Worm (Caenorhabditis elegans) whole organism, early embryonic: ENCODE results near the gene srw-22.

Source experiments
- B0310.2 ChIP-seq: sonication (generic microtip); optimal IDR thresholded peaks from 2 replicates; lab custom pipeline; 2016; ENCODE audit warnings: mild to moderate bottlenecking, missing genetic modification characterization, missing compliant biosample characterization
- F13C5.2 ChIP-seq: sonication (generic microtip); optimal IDR thresholded peaks from 2 replicates; lab custom pipeline; 2017; ENCODE audit warnings: mild to moderate bottlenecking, missing genetic modification characterization, inconsistent platforms, missing compliant biosample characterization
- aly-1 ChIP-seq: sonication (generic microtip); optimal IDR thresholded peaks from 2 replicates; lab custom pipeline; 2016; ENCODE audit warnings: missing genetic modification characterization, missing compliant biosample characterization
- ama-1 ChIP-seq: fragments of 150-350 bp; optimal IDR thresholded peaks from 2 replicates; lab custom pipeline; 2014
- ceh-13 ChIP-seq: fragments of 200-800 bp; sonication (Bioruptor generic); optimal IDR thresholded peaks from 2 replicates; lab custom pipeline; 2018; ENCODE audit warnings: mild to moderate bottlenecking, missing genetic modification characterization, missing compliant biosample characterization
- ceh-36 ChIP-seq: sonication (generic microtip); optimal IDR thresholded peaks from 2 replicates; lab custom pipeline; 2016; ENCODE audit warnings: missing genetic modification characterization, inconsistent platforms, missing compliant biosample characterization
- ets-7 ChIP-seq: sonication (generic microtip); optimal IDR thresholded peaks from 2 replicates; lab custom pipeline; 2016; ENCODE audit warnings: missing genotype, missing genetic modification characterization, missing compliant biosample characterization
- flt-1 ChIP-seq: fragments of 200-800 bp; sonication (Bioruptor generic); IDR thresholded peaks from 2 replicates; pipeline ENCODE4 v1.3.6; 2022; ENCODE audit warnings: missing genetic modification characterization, missing compliant biosample characterization
- hmbx-1 ChIP-seq: sonication (generic microtip); optimal IDR thresholded peaks from 2 replicates; lab custom pipeline; 2016; ENCODE audit warnings: mild to moderate bottlenecking, missing genetic modification characterization, missing compliant biosample characterization
- hmg-4 ChIP-seq: fragments of 200-800 bp; sonication (Bioruptor generic); optimal IDR thresholded peaks from 2 replicates; lab custom pipeline; 2018; ENCODE audit warnings: mild to moderate bottlenecking, missing genetic modification characterization, missing compliant biosample characterization
- hnd-1 ChIP-seq: sonication (generic microtip); optimal IDR thresholded peaks from 2 replicates; lab custom pipeline; 2016; ENCODE audit warnings: missing genetic modification characterization, missing compliant biosample characterization
- pes-1 ChIP-seq: fragments of 200-800 bp; sonication (Bioruptor generic); IDR thresholded peaks from 2 replicates; pipeline ENCODE4 v1.3.6; 2022; ENCODE audit warnings: missing genetic modification reagents, missing genetic modification characterization, missing compliant biosample characterization
- scrt-1 ChIP-seq: fragments of 200-800 bp; sonication (Bioruptor generic); IDR thresholded peaks from 2 replicates; pipeline ENCODE4 v1.3.6; 2022; ENCODE audit warnings: missing genetic modification characterization, missing compliant biosample characterization
- tbx-37 ChIP-seq: fragments of 200-800 bp; sonication (Bioruptor generic); conservative IDR thresholded peaks from 2 replicates; pipeline ENCODE4 v1.3.6; 2022; ENCODE audit warnings: missing genetic modification reagents, missing genetic modification characterization, missing compliant biosample characterization

ce11 chrV:15235661-15236060 is 32.7 kb upstream of the srw-22 start, which contains the start of gene nhr-164:
- no peak for TF ChIP-seq ceh-36 (tag; lab: Kevin White, UChicago)
- no peak for TF ChIP-seq ama-1 (lab: Kevin White, UChicago)
- no peak for TF ChIP-seq hnd-1 (tag; lab: Kevin White, UChicago)
- no peak for TF ChIP-seq ets-7 (tag; lab: Kevin White, UChicago)
- TF ChIP-seq hmbx-1: no peak
- no peak for TF ChIP-seq flt-1 (GFP tag; lab: Robert Waterston, UW)
- TF ChIP-seq pes-1: no peak
- no peak for TF ChIP-seq tbx-37 (GFP tag; lab: Robert Waterston, UW)
- no peak for TF ChIP-seq ceh-13
- no peak for TF ChIP-seq F13C5.2 (tag; lab: Kevin White, UChicago)
- TF ChIP-seq B0310.2 (tag; lab: Kevin White, UChicago): no peak
- TF ChIP-seq aly-1: no peak
- no peak for TF ChIP-seq hmg-4 (GFP tag; lab: Kevin White, UChicago)
- no peak for TF ChIP-seq scrt-1 (GFP tag; lab: Robert Waterston, UW)
